Fruit fly (Drosophila melanogaster) whole organism, wandering third instar larva: Measurements from ENCODE around the gene Orct.

Experiments used
- Dfd ChIP-seq: fragments of >200 bp; optimal IDR thresholded peaks from 2 replicates; lab custom pipeline; 2017; ENCODE audit warnings: missing biosample characterization, missing genetic modification characterization
- Hnf4 ChIP-seq: fragments of 200-800 bp; sonication (Bioruptor generic); optimal IDR thresholded peaks from 2 replicates; lab custom pipeline; 2016; ENCODE audit warnings: missing biosample characterization, mild to moderate bottlenecking, missing genetic modification characterization
- Hr78 ChIP-seq: fragments of >200 bp; optimal IDR thresholded peaks from 2 replicates; lab custom pipeline; 2017; ENCODE audit warnings: missing biosample characterization, missing genetic modification characterization
- Jra ChIP-seq: sonication (Bioruptor generic); optimal IDR thresholded peaks from 2 replicates; lab custom pipeline; 2016; ENCODE audit warnings: missing biosample characterization, missing genetic modification characterization
- fru ChIP-seq: fragments of 200-800 bp; sonication (Bioruptor generic); optimal IDR thresholded peaks from 3 replicates; lab custom pipeline; 2016; ENCODE audit warnings: missing biosample characterization, mild to moderate bottlenecking, missing genetic modification characterization
- pan ChIP-seq: fragments of >200 bp; optimal IDR thresholded peaks from 2 replicates; lab custom pipeline; 2017
- woc ChIP-seq: sonication (Bioruptor generic); optimal IDR thresholded peaks from 2 replicates; lab custom pipeline; 2016; ENCODE audit warnings: missing biosample characterization, mild to moderate bottlenecking, missing genetic modification characterization

DNA sequence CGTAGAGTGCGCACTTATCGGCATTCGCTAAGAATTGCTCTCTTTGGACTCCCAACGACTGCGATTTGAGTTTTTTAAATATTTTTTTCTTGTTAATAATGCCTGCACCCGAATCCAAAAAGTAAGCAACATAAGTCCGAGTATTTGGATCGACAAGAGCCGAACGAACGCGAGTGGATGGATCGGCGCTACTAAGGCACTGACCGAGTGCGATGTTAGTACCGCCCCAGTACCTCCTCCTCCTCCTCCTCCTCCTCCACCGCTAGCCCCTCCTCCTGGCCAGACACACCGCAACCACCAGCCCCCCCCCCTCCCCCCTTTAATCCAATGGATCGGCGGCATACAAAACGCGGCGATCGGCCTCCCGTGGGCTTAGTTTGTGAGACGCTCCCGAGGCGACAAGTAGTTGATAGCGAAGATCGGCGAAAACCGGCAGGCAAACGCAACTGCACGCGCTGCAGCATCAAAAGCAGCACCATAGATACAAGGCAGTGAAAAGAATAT, 7.6 kb downstream of the Orct start, which contains the start of gene CG6356:
- TF ChIP-seq Hr78 (GFP tag; lab: Kevin White, UChicago) (no peak), Dfd (GFP tag; lab: Kevin White, UChicago) (no peak), pan (lab: Kevin White, UChicago) (no peak), Jra (GFP tag; lab: Kevin White, UChicago) (no peak), fru (GFP tag; lab: Kevin White, UChicago) (no peak), Hnf4 (GFP tag; lab: Kevin White, UChicago) (no peak), woc (GFP tag; lab: Kevin White, UChicago) (no peak)
